Fruit fly (Drosophila melanogaster): ENCODE data around the gene rept.

The rept gene

dm6 chr3L:19258199-19258598 is 3.1 kb downstream of the rept start (continued):
- TF ChIP-seq fu2 (GFP tag; optimal IDR thresholded peaks at IDR 0.05), result no peak
- TF ChIP-seq grn (GFP tag; optimal IDR thresholded peaks at IDR 0.05), result peak; percentile 77
- no peak for TF ChIP-seq ci (GFP tag; IDR thresholded peaks at IDR 0.05)
- TF ChIP-seq Pdp1 (GFP tag; optimal IDR thresholded peaks at IDR 0.05), result peak in 1 of 2 experiments; percentile 63
- TF ChIP-seq otp (GFP tag; IDR thresholded peaks at IDR 0.05), result no peak
- TF ChIP-seq CG31224 (GFP tag; IDR thresholded peaks at IDR 0.05), result no peak
- TF ChIP-seq Vsx1 (GFP tag; optimal IDR thresholded peaks at IDR 0.05), result peak; percentile 44

DNA sequence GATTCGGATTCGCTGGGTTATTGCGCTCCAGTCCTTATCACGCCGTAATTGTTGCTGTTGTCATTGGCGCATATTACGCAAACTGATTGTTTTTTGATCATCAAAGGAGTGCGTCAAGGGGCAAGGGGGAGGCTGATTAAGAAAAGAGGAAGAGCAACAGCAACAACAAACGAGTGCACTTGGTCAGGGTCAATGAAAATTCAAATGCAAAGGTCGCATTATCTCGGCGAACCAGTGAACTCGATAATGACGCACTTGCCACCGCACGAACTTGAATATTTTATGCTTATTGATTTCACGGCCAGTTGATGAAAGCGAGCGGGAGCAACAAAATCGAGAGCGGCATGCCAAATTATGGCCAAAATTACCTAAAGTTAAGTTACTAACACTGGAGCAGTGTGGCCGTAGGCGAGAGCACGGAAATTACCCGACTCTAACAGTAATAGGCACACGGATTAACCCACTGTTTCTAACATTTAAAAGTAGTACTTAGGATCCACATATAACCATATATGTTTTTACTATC is 5.2 kb downstream of the rept start, which contains the start of gene nes:
TSS of gene nes (minus strand) at position 402 of the 526 bp plus-strand sequence.
- TF ChIP-seq Gug (GFP tag; IDR thresholded peaks at IDR 0.05) (peak; percentile 13; the same call in 1 of the 4 replicates), HmgD (GFP tag; optimal IDR thresholded peaks at IDR 0.05) (no peak), sim (GFP tag; IDR thresholded peaks at IDR 0.05) (no peak), ara (GFP tag; IDR thresholded peaks at IDR 0.05) (no peak), dmrt11E (tag; optimal IDR thresholded peaks at IDR 0.05) (no peak), dpn (GFP tag; optimal IDR thresholded peaks at IDR 0.05) (no peak), CG4820 (GFP tag; optimal IDR thresholded peaks at IDR 0.05) (no peak), lmd (GFP tag; IDR thresholded peaks at IDR 0.05) (no peak; the same call in 1 of the 2 replicates), CG14050 (GFP tag; IDR thresholded peaks at IDR 0.05) (peak; percentile 18; the same call in 1 of the 3 replicates), en (GFP tag; optimal IDR thresholded peaks at IDR 0.05) (no peak), nerfin-2 (GFP tag; IDR thresholded peaks at IDR 0.05; ENCODE audit: partially characterized antibody) (no peak; the same call in 1 of the 2 replicates), Jarid2 (GFP tag; optimal IDR thresholded peaks at IDR 0.05) (peak; percentile 17), CG4404 (GFP tag; IDR thresholded peaks at IDR 0.05) (no peak), Dip3 (GFP tag; optimal IDR thresholded peaks at IDR 0.05) (no peak), CG8944 (GFP tag; optimal IDR thresholded peaks at IDR 0.05) (no peak), CG18262 (tag; optimal IDR thresholded peaks at IDR 0.05) (no peak), cg (GFP tag; optimal IDR thresholded peaks at IDR 0.05) (no peak), CTCF (GFP tag; optimal IDR thresholded peaks at IDR 0.05) (no peak), sug (tag; optimal IDR thresholded peaks at IDR 0.05) (peak; percentile 33), Drgx (GFP tag; IDR thresholded peaks at IDR 0.05) (no peak), BEAF-32 (GFP tag; optimal IDR thresholded peaks at IDR 0.05) (peak; percentile 11), wdn (GFP tag; IDR thresholded peaks at IDR 0.05) (no peak), salm (tag; optimal IDR thresholded peaks at IDR 0.05) (no peak), CG7745 (tag; optimal IDR thresholded peaks at IDR 0.05) (no peak), Oli (tag; optimal IDR thresholded peaks at IDR 0.05) (no peak), lola (GFP tag; optimal IDR thresholded peaks at IDR 0.05) (no peak), CG12744 (GFP tag; optimal IDR thresholded peaks at IDR 0.05) (no peak), zen2 (GFP tag; IDR thresholded peaks at IDR 0.05; ENCODE audit: partially characterized antibody) (no peak), ase (GFP tag; IDR thresholded peaks at IDR 0.05) (no peak), CG32767 (GFP tag; IDR thresholded peaks at IDR 0.05) (no peak), seq (GFP tag; IDR thresholded peaks at IDR 0.05) (no peak), CG9727 (GFP tag; optimal IDR thresholded peaks at IDR 0.05) (no peak), aop (GFP tag; IDR thresholded peaks at IDR 0.05) (no peak), Kr (GFP tag; optimal IDR thresholded peaks at IDR 0.05) (no peak), NFAT (GFP tag; IDR thresholded peaks at IDR 0.05) (peak; percentile 11; the same call in 1 of the 2 replicates), crp (GFP tag; optimal IDR thresholded peaks at IDR 0.05) (no peak), CG17912 (GFP tag; optimal IDR thresholded peaks at IDR 0.05) (no peak), Optix (GFP tag; IDR thresholded peaks at IDR 0.05) (no peak), Neu2 (GFP tag; optimal IDR thresholded peaks at IDR 0.05; ENCODE audit: borderline replicate concordance) (no peak), lab (GFP tag; optimal IDR thresholded peaks at IDR 0.05) (no peak), ewg (GFP tag; optimal IDR thresholded peaks at IDR 0.05) (no peak), Adf1 (GFP tag; IDR thresholded peaks at IDR 0.05) (no peak), amos (GFP tag; IDR thresholded peaks at IDR 0.05; ENCODE audit: partially characterized antibody) (peak; percentile 32; the same call in 1 of the 2 replicates)

Measured in whole organism, embryonic.